Fruit fly (Drosophila melanogaster) whole organism: Measurements from ENCODE around the gene Faf2.

Source experiments
- CG8478 ChIP-seq: fragments of >200 bp; optimal IDR thresholded peaks from 2 replicates; lab custom pipeline; 2018; ENCODE audit warnings: inconsistent platforms
- Dll ChIP-seq: fragments of >200 bp; optimal IDR thresholded peaks from 2 replicates; lab custom pipeline; 2017
- pan ChIP-seq: fragments of >200 bp; optimal IDR thresholded peaks from 2 replicates; lab custom pipeline; 2017
- usp ChIP-seq: fragments of >200 bp; optimal IDR thresholded peaks from 2 replicates; lab custom pipeline; 2017; ENCODE audit warnings: missing biosample characterization, missing genetic modification characterization, mixed read lengths

DNA sequence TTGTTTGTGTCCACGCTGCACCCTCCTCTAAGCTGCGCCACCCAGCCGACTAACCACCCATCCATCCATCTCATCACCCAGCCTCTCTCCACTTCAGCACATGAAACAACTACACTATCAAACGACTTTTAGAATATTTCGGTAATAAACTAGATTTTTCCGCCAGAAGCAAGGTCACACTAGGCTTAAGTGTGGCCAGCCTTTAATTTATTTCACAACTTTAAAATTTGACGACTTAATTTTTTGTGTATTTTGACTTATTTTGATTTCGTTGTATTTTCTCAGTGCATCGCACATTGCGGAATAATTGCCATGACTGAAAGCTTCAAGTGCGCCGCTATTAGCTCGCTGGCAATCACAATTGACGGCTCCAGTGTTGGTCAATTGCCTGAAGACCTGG lies 16.4 kb upstream of the Faf2 start:
- no peak for TF ChIP-seq usp (GFP tag; lab: Kevin White, UChicago)
- no peak for TF ChIP-seq CG8478 (lab: Kevin White, UChicago)
- TF ChIP-seq pan (lab: Kevin White, UChicago), result no peak
- no peak for TF ChIP-seq Dll (lab: Kevin White, UChicago)
